Fruit fly (Drosophila melanogaster) whole organism, embryonic: ENCODE data around the gene CG15536.
A peak's percentile ranks its signal among the peaks of the same experiment; 100 is the strongest.

ENCODE experiments used
- B-H2 ChIP-seq: fragments of 200-800 bp; sonication (Bioruptor generic); optimal IDR thresholded peaks from 2 replicates; lab custom pipeline; 2018; ENCODE audit warnings: missing biosample characterization, mild to moderate bottlenecking, missing genetic modification characterization
- CG10274 ChIP-seq: fragments of 200-800 bp; sonication (Bioruptor generic); optimal IDR thresholded peaks from 3 replicates; lab custom pipeline; 2017; ENCODE audit warnings: missing biosample characterization, mild to moderate bottlenecking, missing genetic modification characterization
- CG10431 ChIP-seq: fragments of 200-800 bp; sonication (Bioruptor generic); optimal IDR thresholded peaks from 3 replicates; lab custom pipeline; 2018; ENCODE audit warnings: missing biosample characterization, mild to moderate bottlenecking, missing genetic modification characterization
- CG12769 ChIP-seq: fragments of 200-800 bp; sonication (Bioruptor generic); optimal IDR thresholded peaks from 2 replicates; lab custom pipeline; 2019; ENCODE audit warnings: missing biosample characterization, mild to moderate bottlenecking, missing genetic modification characterization, moderate library complexity
- CG14050 ChIP-seq: fragments of 200-800 bp; sonication (Bioruptor generic); IDR thresholded peaks from 3 replicates; pipeline ENCODE4 v1.3.6; 2022; ENCODE audit warnings: missing biosample characterization, missing genetic modification characterization
- CG17385 ChIP-seq: fragments of 200-800 bp; sonication (Bioruptor generic); optimal IDR thresholded peaks from 3 replicates; lab custom pipeline; 2018; ENCODE audit warnings: missing biosample characterization, mild to moderate bottlenecking, missing genetic modification characterization
- CG18011 ChIP-seq: fragments of 200-800 bp; sonication (Bioruptor generic); optimal IDR thresholded peaks from 2 replicates; lab custom pipeline; 2017; ENCODE audit warnings: missing biosample characterization, missing genetic modification characterization, mild to moderate bottlenecking, moderate library complexity, missing genotype
- CG2116 ChIP-seq: fragments of 200-800 bp; sonication (Bioruptor generic); optimal IDR thresholded peaks from 3 replicates; lab custom pipeline; 2018; ENCODE audit warnings: missing biosample characterization, mild to moderate bottlenecking, missing genetic modification characterization
- CG2875 ChIP-seq: fragments of 200-800 bp; sonication (Bioruptor generic); optimal IDR thresholded peaks from 2 replicates; lab custom pipeline; 2017; ENCODE audit warnings: missing biosample characterization, mild to moderate bottlenecking, missing genetic modification characterization, missing genetic modification reagents
- CG31441 ChIP-seq: fragments of 200-800 bp; sonication (Bioruptor generic); IDR thresholded peaks from 2 replicates; pipeline ENCODE4 v1.3.6; 2022; ENCODE audit warnings: missing biosample characterization, missing genetic modification characterization
- CG34224 ChIP-seq: fragments of 200-800 bp; sonication (Bioruptor generic); IDR thresholded peaks from 3 replicates; pipeline ENCODE4 v1.3.6; 2022; ENCODE audit warnings: missing biosample characterization, missing genetic modification characterization; ENCODE audit not compliant: partially characterized antibody
- CG5180 ChIP-seq: fragments of 200-800 bp; sonication (Bioruptor generic); optimal IDR thresholded peaks from 3 replicates; lab custom pipeline; 2017; ENCODE audit warnings: missing biosample characterization, missing genetic modification characterization, mild to moderate bottlenecking, moderate library complexity, missing genetic modification reagents
- CG8944 ChIP-seq: fragments of 200-800 bp; sonication (Bioruptor generic); optimal IDR thresholded peaks from 3 replicates; lab custom pipeline; 2016; ENCODE audit warnings: missing biosample characterization, missing genetic modification characterization
- CG9817 ChIP-seq: fragments of 200-800 bp; sonication (Bioruptor generic); optimal IDR thresholded peaks from 2 replicates; lab custom pipeline; 2018; ENCODE audit warnings: missing biosample characterization, mild to moderate bottlenecking, missing genetic modification characterization, moderate library complexity
- CkIIα-i1 ChIP-seq: fragments of 200-800 bp; sonication (Bioruptor generic); IDR thresholded peaks from 2 replicates; pipeline ENCODE4 v1.3.6; 2022; ENCODE audit warnings: missing biosample characterization, missing genetic modification characterization
- Dad ChIP-seq: fragments of 200-800 bp; sonication (Bioruptor generic); optimal IDR thresholded peaks from 3 replicates; lab custom pipeline; 2016; ENCODE audit warnings: missing biosample characterization, missing genetic modification characterization
- Drgx ChIP-seq: fragments of 200-800 bp; sonication (Bioruptor generic); IDR thresholded peaks from 2 replicates; pipeline ENCODE4 v1.3.6; 2022; ENCODE audit warnings: missing biosample characterization, missing genetic modification characterization
- E2f2 ChIP-seq: fragments of 200-800 bp; sonication (Bioruptor generic); IDR thresholded peaks from 2 replicates; pipeline ENCODE4 v1.3.6; 2022; ENCODE audit warnings: missing biosample characterization, missing genetic modification characterization
- HLH4C ChIP-seq: fragments of 200-800 bp; sonication (Bioruptor generic); IDR thresholded peaks from 3 replicates; pipeline ENCODE4 v1.3.6; 2022; ENCODE audit warnings: missing biosample characterization, missing genetic modification characterization; ENCODE audit not compliant: partially characterized antibody
- HLHmδ ChIP-seq: fragments of 200-800 bp; sonication (Bioruptor generic); optimal IDR thresholded peaks from 2 replicates; lab custom pipeline; 2018; ENCODE audit warnings: missing biosample characterization, mild to moderate bottlenecking, missing genetic modification characterization, moderate library complexity
- HmgZ ChIP-seq: fragments of 200-800 bp; sonication (Bioruptor generic); optimal IDR thresholded peaks from 2 replicates; lab custom pipeline; 2018; ENCODE audit warnings: missing biosample characterization, mild to moderate bottlenecking, missing genetic modification characterization
- Mad ChIP-seq: fragments of 200-800 bp; sonication (Bioruptor generic); optimal IDR thresholded peaks from 2 replicates; lab custom pipeline; 2016; ENCODE audit warnings: missing biosample characterization, missing genetic modification characterization
- NFAT ChIP-seq: fragments of 200-800 bp; sonication (Bioruptor generic); IDR thresholded peaks from 2 replicates; pipeline ENCODE4 v1.3.6; 2022; ENCODE audit warnings: missing biosample characterization, missing genetic modification characterization
- Oaz ChIP-seq: fragments of 200-800 bp; sonication (Bioruptor generic); IDR thresholded peaks from 2 replicates; pipeline ENCODE4 v1.3.6; 2022; ENCODE audit warnings: missing biosample characterization, missing genetic modification characterization
- PHDP ChIP-seq: fragments of 200-800 bp; sonication (Bioruptor generic); optimal IDR thresholded peaks from 3 replicates; lab custom pipeline; 2018; ENCODE audit warnings: missing biosample characterization, mild to moderate bottlenecking, missing genetic modification characterization, moderate library complexity
- Pdp1 ChIP-seq, 2 experiments: fragments of 200-800 bp; sonication (Bioruptor generic); optimal IDR thresholded peaks; 3 replicates each; lab custom pipeline; 2016; ENCODE audit warnings: missing biosample characterization in 2 of 2, missing genetic modification characterization in 2 of 2, mild to moderate bottlenecking in 1 of 2, moderate library complexity in 1 of 2
- Rx ChIP-seq: fragments of 200-800 bp; sonication (Bioruptor generic); IDR thresholded peaks from 2 replicates; pipeline ENCODE4 v1.3.6; 2022; ENCODE audit warnings: missing biosample characterization, missing genetic modification characterization
- Stat92E ChIP-seq, 3 experiments: fragments of >200 bp in 2 of 3; fragments of 200-800 bp in 1 of 3; sonication (Bioruptor generic) in 1 of 3; optimal IDR thresholded peaks; 2 replicates each; lab custom pipeline; 2017 to 2019; ENCODE audit warnings: missing biosample characterization in 3 of 3, missing genetic modification characterization in 3 of 3, mild to moderate bottlenecking in 1 of 3, moderate library complexity in 1 of 3
- Xrp1 ChIP-seq: fragments of 200-800 bp; sonication (Bioruptor generic); IDR thresholded peaks from 2 replicates; pipeline ENCODE4 v1.3.6; 2022; ENCODE audit warnings: missing biosample characterization, missing genetic modification characterization
- croc ChIP-seq: fragments of 200-800 bp; sonication (Bioruptor generic); conservative IDR thresholded peaks from 3 replicates; pipeline ENCODE4 v1.3.6; 2022; ENCODE audit warnings: missing biosample characterization, missing genetic modification characterization
- crol ChIP-seq: fragments of 200-800 bp; sonication (Bioruptor generic); IDR thresholded peaks from 2 replicates; pipeline ENCODE4 v1.3.6; 2022; ENCODE audit warnings: missing biosample characterization, missing genetic modification characterization
- cwo ChIP-seq: fragments of 200-800 bp; sonication (Bioruptor generic); optimal IDR thresholded peaks from 3 replicates; lab custom pipeline; 2017; ENCODE audit warnings: missing biosample characterization, missing genetic modification characterization, mild to moderate bottlenecking, moderate library complexity, missing genetic modification reagents
- dysf ChIP-seq: fragments of 200-800 bp; sonication (Bioruptor generic); IDR thresholded peaks from 3 replicates; pipeline ENCODE4 v1.3.6; 2022; ENCODE audit warnings: missing biosample characterization, missing genetic modification characterization
- ewg ChIP-seq: fragments of 200-800 bp; sonication (Bioruptor generic); optimal IDR thresholded peaks from 3 replicates; lab custom pipeline; 2017; ENCODE audit warnings: mild to moderate bottlenecking, missing biosample characterization, missing genetic modification reagents, missing genetic modification characterization
- gcm2 ChIP-seq: fragments of 200-800 bp; sonication (Bioruptor generic); optimal IDR thresholded peaks from 2 replicates; lab custom pipeline; 2016; ENCODE audit warnings: missing biosample characterization, missing genetic modification characterization
- ham ChIP-seq: fragments of 200-800 bp; sonication (Bioruptor generic); IDR thresholded peaks from 2 replicates; pipeline ENCODE4 v1.3.6; 2022; ENCODE audit warnings: missing biosample characterization, missing genetic modification characterization
- jigr1 ChIP-seq: fragments of 200-800 bp; sonication (Bioruptor generic); IDR thresholded peaks from 3 replicates; pipeline ENCODE4 v1.3.6; 2022; ENCODE audit warnings: missing biosample characterization, missing genetic modification characterization
- lov ChIP-seq, 2 experiments: fragments of 200-800 bp in 1 of 2; fragments of >200 bp in 1 of 2; sonication (Bioruptor generic) in 1 of 2; IDR thresholded peaks in 1 of 2; optimal IDR thresholded peaks in 1 of 2; 2 replicates in 1 of 2; 3 replicates in 1 of 2; pipeline versions ENCODE4 v1.3.6 to Lab custom; 2017 to 2022; ENCODE audit warnings: missing biosample characterization in 1 of 2, missing genetic modification characterization in 1 of 2
- rib ChIP-seq: fragments of 200-800 bp; sonication (Bioruptor generic); IDR thresholded peaks from 2 replicates; pipeline ENCODE4 v1.3.6; 2022; ENCODE audit warnings: missing biosample characterization, missing genetic modification characterization
- sc ChIP-seq, 3 experiments: fragments of >200 bp in 2 of 3; fragments of 200-800 bp in 1 of 3; sonication (Bioruptor generic) in 1 of 3; optimal IDR thresholded peaks; 2 replicates in 2 of 3; 3 replicates in 1 of 3; lab custom pipeline; 2017; ENCODE audit warnings: mild to moderate bottlenecking in 1 of 3, missing biosample characterization in 1 of 3, missing genetic modification characterization in 1 of 3, missing genetic modification reagents in 1 of 3
- sna ChIP-seq: fragments of 200-800 bp; sonication (Bioruptor generic); IDR thresholded peaks from 2 replicates; pipeline ENCODE4 v1.3.6; 2022; ENCODE audit warnings: missing biosample characterization, missing genetic modification characterization; ENCODE audit not compliant: partially characterized antibody
- sr ChIP-seq: fragments of 200-800 bp; sonication (Bioruptor generic); IDR thresholded peaks from 3 replicates; pipeline ENCODE4 v1.3.6; 2022; ENCODE audit warnings: missing biosample characterization, missing genetic modification characterization
- stc ChIP-seq: fragments of 200-800 bp; sonication (Bioruptor generic); IDR thresholded peaks from 2 replicates; pipeline ENCODE4 v1.3.6; 2022; ENCODE audit warnings: missing biosample characterization, missing genetic modification characterization
- sug ChIP-seq: fragments of 200-800 bp; optimal IDR thresholded peaks from 2 replicates; lab custom pipeline; 2019; ENCODE audit warnings: missing biosample characterization, mild to moderate bottlenecking, missing genetic modification characterization, moderate library complexity
- vvl ChIP-seq: fragments of 200-800 bp; sonication (Bioruptor generic); IDR thresholded peaks from 2 replicates; pipeline ENCODE4 v1.3.6; 2022; ENCODE audit warnings: missing biosample characterization, missing genetic modification characterization
- zfh1 ChIP-seq: fragments of 200-800 bp; sonication (Bioruptor generic); IDR thresholded peaks from 3 replicates; pipeline ENCODE4 v1.3.6; 2022; ENCODE audit warnings: missing biosample characterization, missing genetic modification characterization

CG15536 gene

DNA sequence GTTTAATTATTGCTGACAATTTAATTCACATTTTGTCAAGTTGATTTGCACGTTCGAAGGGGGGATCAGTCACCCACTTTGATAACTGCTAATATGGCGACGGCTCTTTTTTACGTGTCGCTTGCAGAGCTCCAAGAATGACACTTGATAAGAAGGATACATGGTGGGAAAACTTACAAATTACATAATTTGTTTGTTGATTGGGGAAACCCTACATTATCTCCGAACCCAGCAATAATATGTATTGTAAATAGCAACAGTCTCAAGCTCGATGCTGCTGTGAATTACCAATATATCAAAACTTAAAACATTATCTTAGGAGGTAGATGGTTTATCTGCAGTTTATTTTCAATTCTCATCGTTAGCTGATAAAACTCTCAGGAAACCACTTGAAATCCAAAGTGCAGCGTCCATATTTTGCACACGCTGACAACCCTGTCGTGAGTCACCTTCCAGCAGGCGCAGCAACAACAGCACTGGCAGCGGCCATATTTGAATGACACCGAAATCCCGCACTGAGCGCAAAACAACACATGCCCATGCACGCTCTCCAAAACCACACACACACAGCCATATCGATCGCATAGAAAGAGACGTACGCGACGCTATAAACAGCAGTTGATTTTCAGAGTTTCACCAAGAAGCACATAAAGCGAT is 36.6 kb downstream of the CG15536 start (continued):
- TF ChIP-seq cwo (GFP tag; lab: Kevin White, UChicago): peak; percentile 94
- TF ChIP-seq Oaz (GFP tag; lab: Robert Waterston, UW): peak; percentile 86
- TF ChIP-seq Rx (GFP tag; lab: Robert Waterston, UW): peak; percentile 83
- peak; percentile 91 for TF ChIP-seq ewg (GFP tag; lab: Kevin White, UChicago)
- peak; percentile 81 for TF ChIP-seq ham (GFP tag; lab: Robert Waterston, UW)
- peak; percentile 75 for TF ChIP-seq stc (GFP tag; lab: Robert Waterston, UW)
- peak; percentile 95 for TF ChIP-seq dysf
- peak; percentile 90 for TF ChIP-seq Drgx (GFP tag; lab: Robert Waterston, UW)
- peak; percentile 83 for TF ChIP-seq CG2116 (GFP tag; lab: Kevin White, UChicago)
- peak; percentile 89 for TF ChIP-seq CG10431 (GFP tag; lab: Kevin White, UChicago)
- peak; percentile 91 for TF ChIP-seq CG9817 (tag; lab: Kevin White, UChicago)
- peak in 2 of 3 experiments; percentile 36 to 80 for TF ChIP-seq Stat92E (GFP tag; optimal IDR thresholded peaks at IDR 0.05; lab: Kevin White, UChicago)
- peak; percentile 91 for TF ChIP-seq vvl (GFP tag; lab: Robert Waterston, UW)
- peak; percentile 91 for TF ChIP-seq Mad (GFP tag; lab: Kevin White, UChicago)
- peak; percentile 54 for TF ChIP-seq gcm2 (GFP tag; lab: Kevin White, UChicago)
- TF ChIP-seq PHDP (tag; lab: Kevin White, UChicago): peak; percentile 91
- TF ChIP-seq CkIIα-i1: no peak

DNA sequence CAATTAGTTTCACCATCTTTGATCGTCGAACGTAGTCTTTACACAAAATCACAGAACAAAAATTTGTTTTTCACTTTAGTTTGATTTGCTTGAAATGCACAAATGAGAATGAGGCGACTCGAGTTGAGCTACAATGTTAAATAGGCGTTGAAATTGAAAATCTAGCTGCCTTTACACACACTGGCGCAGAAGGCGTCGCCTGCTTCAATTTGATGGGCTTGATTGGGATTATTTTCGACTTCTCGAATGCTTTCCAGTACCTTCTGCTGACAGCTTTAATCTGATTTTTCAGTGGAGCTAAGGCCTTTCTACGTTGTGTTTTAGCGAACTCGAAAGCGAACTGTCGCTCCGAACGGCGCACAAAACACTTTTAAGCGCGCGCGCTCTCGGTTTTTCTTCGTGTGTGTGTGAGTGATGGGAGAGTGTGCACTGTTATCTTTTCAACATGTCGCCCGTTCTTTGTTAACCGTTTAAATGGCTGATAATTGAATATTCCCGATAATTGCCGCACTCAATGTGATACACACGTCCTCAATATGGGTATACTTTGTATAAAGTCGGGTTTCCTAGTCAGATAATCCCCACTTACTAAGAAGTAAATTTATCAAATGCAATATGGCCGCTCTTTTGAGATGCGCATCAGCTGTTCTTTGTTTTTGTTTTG is 37.3 kb downstream of the CG15536 start, which contains the start of the genes Fer2LCH and Fer1HCH:
TSS of gene Fer2LCH (plus strand) at position 290 of the 664 bp plus-strand sequence.
TSS of gene Fer1HCH (minus strand) at position 664 of the 664 bp plus-strand sequence.
- TF ChIP-seq lov (optimal IDR thresholded peaks at IDR 0.05; lab: Kevin White, UChicago) (no peak), lov (GFP tag; IDR thresholded peaks at IDR 0.05; lab: Robert Waterston, UW) (no peak), E2f2 (no peak), ham (GFP tag; lab: Robert Waterston, UW) (no peak), HmgZ (tag; lab: Kevin White, UChicago) (peak; percentile 5), sug (tag; lab: Kevin White, UChicago) (no peak), CG31441 (no peak), rib (GFP tag; lab: Robert Waterston, UW) (peak; percentile 52; the same call in 1 of the 2 replicates), CG18011 (GFP tag; lab: Kevin White, UChicago) (no peak), HLH4C (GFP tag; lab: Robert Waterston, UW) (peak; percentile 13; the same call in 1 of the 3 replicates), sr (GFP tag; lab: Robert Waterston, UW) (no peak), zfh1 (no peak), Dad (GFP tag; lab: Kevin White, UChicago) (no peak), sc (optimal IDR thresholded peaks at IDR 0.05; lab: Kevin White, UChicago) (no peak), sc (GFP tag; optimal IDR thresholded peaks at IDR 0.05; lab: Kevin White, UChicago) (no peak), CG8944 (GFP tag; lab: Kevin White, UChicago) (no peak), CG34224 (GFP tag; lab: Robert Waterston, UW) (0 out of 3 replicates have a peak, but pooled peaks have one; percentile 23), crol (no peak), B-H2 (no peak), CG10274 (GFP tag; lab: Kevin White, UChicago) (no peak), NFAT (GFP tag; lab: Robert Waterston, UW) (peak; percentile 34; the same call in 1 of the 2 replicates), CG5180 (GFP tag; lab: Kevin White, UChicago) (no peak), CG14050 (GFP tag; lab: Robert Waterston, UW) (no peak), Pdp1 (GFP tag; optimal IDR thresholded peaks at IDR 0.05; lab: Kevin White, UChicago) (no peak), Oaz (GFP tag; lab: Robert Waterston, UW) (no peak), croc (GFP tag; lab: Robert Waterston, UW) (no peak), CG12769 (tag; lab: Kevin White, UChicago) (peak; percentile 10), CG2875 (GFP tag; lab: Kevin White, UChicago) (no peak), sna (GFP tag; lab: Robert Waterston, UW) (no peak), Xrp1 (no peak), CG17385 (no peak), HLHmδ (GFP tag; lab: Kevin White, UChicago) (no peak), jigr1 (GFP tag; lab: Robert Waterston, UW) (no peak)
